Fruit fly (Drosophila melanogaster): ENCODE data around the gene CG3062.
A peak's percentile ranks its signal among the peaks of the same experiment; 100 is the strongest.

The CG3062 gene

DNA sequence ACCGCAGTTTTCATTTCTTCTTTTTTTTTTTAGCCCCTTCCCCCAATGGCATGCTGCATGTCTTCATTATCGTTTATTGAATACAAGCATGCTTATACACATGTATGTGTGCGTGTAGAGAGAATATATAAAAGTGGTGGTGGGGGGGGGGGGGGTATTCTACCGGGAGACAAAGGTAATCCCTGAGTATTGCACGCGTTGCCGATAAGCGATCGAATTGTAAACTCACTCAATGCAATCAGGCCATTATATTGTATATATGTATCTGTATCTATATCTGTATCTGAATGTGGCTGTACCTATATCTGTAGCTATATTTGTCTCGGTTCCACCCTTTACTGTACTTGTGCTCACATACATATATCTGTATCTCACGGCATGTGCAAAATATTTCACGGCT lies 52.4 kb downstream of the CG3062 start:
- TF ChIP-seq CG15336 (GFP tag; IDR thresholded peaks at IDR 0.05) (no peak), Hr38 (GFP tag; optimal IDR thresholded peaks at IDR 0.05) (no peak), fd59A (GFP tag; optimal IDR thresholded peaks at IDR 0.05) (no peak), svp (GFP tag) (peak; percentile 56), Eip78C (GFP tag) (no peak), Sox14 (GFP tag; optimal IDR thresholded peaks at IDR 0.05) (peak; percentile 45), Hr39 (GFP tag; optimal IDR thresholded peaks at IDR 0.05) (no peak)

Data from whole organism, prepupa.